Worm (Caenorhabditis elegans) whole organism, L3 larva: Measurements from ENCODE around the gene C17C3.6.
"Not testable (repeated sequence)": the region's sequence is repeated elsewhere in the genome, so short reads cannot be mapped to it uniquely, and the experiment has no call there.

Experiments used
- elt-3 ChIP-seq, 3 experiments: fragments of 150-350 bp in 1 of 3; sonication (generic microtip) in 2 of 3; optimal IDR thresholded peaks; 2 replicates in 2 of 3; 4 replicates in 1 of 3; lab custom pipeline; 2014 to 2017; ENCODE audit warnings: missing biosample characterization in 3 of 3, missing genetic modification characterization in 3 of 3
- lin-15B ChIP-seq: fragments of 150-350 bp; optimal IDR thresholded peaks from 2 replicates; lab custom pipeline; 2014; ENCODE audit warnings: missing biosample characterization, missing genetic modification characterization
- lin-39 ChIP-seq: fragments of 150-350 bp; optimal IDR thresholded peaks from 2 replicates; lab custom pipeline; 2018; ENCODE audit warnings: missing biosample characterization, missing genetic modification reagents, missing genetic modification characterization

DNA sequence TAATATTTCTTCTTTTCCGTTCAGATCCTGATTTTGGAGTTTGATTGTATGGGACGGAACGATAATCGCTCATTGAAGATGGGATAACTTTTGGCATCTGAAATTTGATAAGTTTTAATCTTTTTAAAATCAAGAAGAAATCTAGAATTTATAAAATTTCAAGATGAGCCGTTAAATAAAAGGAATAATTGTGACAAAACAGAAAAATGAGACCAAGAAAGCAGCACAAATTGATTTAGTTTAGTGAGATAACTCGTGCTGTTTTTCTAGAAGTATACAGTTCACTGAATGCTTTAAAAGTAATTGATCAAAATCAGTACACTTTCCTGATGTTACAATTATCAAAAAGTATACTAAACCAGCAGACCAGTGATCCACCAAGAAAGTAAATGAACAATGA is 9.7 kb upstream of the C17C3.6 start, which contains the start of gene hlh-27:
- not testable (repeated sequence) for TF ChIP-seq lin-39; lin-15B (tag; lab: Kevin White, UChicago); elt-3 (tag; optimal IDR thresholded peaks at IDR 0.05; lab: Kevin White, UChicago)
